Worm (Caenorhabditis elegans) whole organism, midembryonic: ENCODE measurements around the gene zim-2.

ENCODE experiments used
- T22C8.4 ChIP-seq: fragments of 200-800 bp; sonication (Bioruptor generic); IDR thresholded peaks from 2 replicates; pipeline ENCODE4 v1.3.6; 2022; ENCODE audit warnings: missing genetic modification characterization, missing compliant biosample characterization
- cog-1 ChIP-seq: sonication (generic microtip); optimal IDR thresholded peaks from 2 replicates; lab custom pipeline; 2016; ENCODE audit warnings: missing genetic modification characterization, missing compliant biosample characterization
- flt-1 ChIP-seq: fragments of 200-800 bp; sonication (Bioruptor generic); IDR thresholded peaks from 2 replicates; pipeline ENCODE4 v1.3.6; 2022; ENCODE audit warnings: missing genetic modification characterization, missing compliant biosample characterization
- med-1 ChIP-seq: sonication (generic microtip); optimal IDR thresholded peaks from 2 replicates; lab custom pipeline; 2017; ENCODE audit warnings: missing genetic modification characterization, mild to moderate bottlenecking, missing compliant biosample characterization, antibody characterized with exemption, missing genetic modification reagents; ENCODE audit not compliant: insufficient read depth
- tab-1 ChIP-seq: fragments of 200-800 bp; sonication (Bioruptor generic); IDR thresholded peaks from 2 replicates; pipeline ENCODE4 v1.3.6; 2022; ENCODE audit warnings: missing genetic modification characterization, missing compliant biosample characterization
- ztf-29 ChIP-seq: fragments of 200-800 bp; sonication (Bioruptor generic); IDR thresholded peaks from 2 replicates; pipeline ENCODE4 v1.3.6; 2022; ENCODE audit warnings: missing genetic modification reagents, missing genetic modification characterization, missing compliant biosample characterization

DNA sequence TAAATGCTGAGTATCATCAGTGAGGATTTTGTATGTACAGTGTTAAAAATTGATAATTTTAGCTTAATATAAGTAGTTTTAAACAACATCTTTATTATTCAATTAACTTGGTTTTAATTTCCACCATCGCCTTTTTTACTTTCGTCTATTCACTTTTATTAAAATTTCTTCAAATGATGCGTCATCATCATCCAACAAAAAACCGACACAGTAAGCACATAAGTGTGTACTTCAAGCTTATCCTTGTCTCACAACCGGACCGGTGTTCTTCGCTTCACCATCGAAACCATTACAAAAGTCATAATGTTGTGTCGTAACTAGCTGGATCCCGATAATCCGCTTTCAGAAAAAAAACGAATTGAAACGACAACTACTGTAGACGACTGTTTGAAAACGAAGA, 41.5 kb downstream of the zim-2 start, which contains the start of gene C43F9.11:
- TF ChIP-seq cog-1 (tag; lab: Kevin White, UChicago) (no peak), tab-1 (GFP tag; lab: Robert Waterston, UW) (no peak), T22C8.4 (GFP tag; lab: Robert Waterston, UW) (no peak), ztf-29 (GFP tag; lab: Robert Waterston, UW) (no peak), med-1 (GFP tag; lab: Kevin White, UChicago) (no peak), flt-1 (GFP tag; lab: Robert Waterston, UW) (no peak)
